Fruit fly (Drosophila melanogaster): ENCODE data around the gene COX4.

COX4 gene

dm6 chr2L:20005064-20005463 is 46.6 kb downstream of the COX4 start (continued):
- TF ChIP-seq CG2678 (tag; optimal IDR thresholded peaks at IDR 0.05) (peak; percentile 36), Jarid2 (GFP tag; optimal IDR thresholded peaks at IDR 0.05) (no peak), CG4617 (GFP tag; optimal IDR thresholded peaks at IDR 0.05; ENCODE audit: borderline replicate concordance) (no peak), CG7928 (GFP tag; optimal IDR thresholded peaks at IDR 0.05) (no peak), CG8359 (GFP tag; optimal IDR thresholded peaks at IDR 0.05; ENCODE audit: borderline replicate concordance) (peak; percentile 3), CG32532 (GFP tag; IDR thresholded peaks at IDR 0.05) (no peak)
